Worm (Caenorhabditis elegans) whole organism, L2 larva: Measurements from ENCODE around the gene C02F5.10.
A peak's percentile ranks its signal among the peaks of the same experiment; 100 is the strongest.

ENCODE experiments used
- C34F6.9 ChIP-seq: fragments of 150-350 bp; optimal IDR thresholded peaks from 2 replicates; lab custom pipeline; 2014; ENCODE audit warnings: missing biosample characterization, missing genetic modification characterization
- Y55F3AM.14 ChIP-seq: fragments of 200-800 bp; sonication (Bioruptor generic); optimal IDR thresholded peaks from 2 replicates; lab custom pipeline; 2018; ENCODE audit warnings: mild to moderate bottlenecking, missing genetic modification characterization, missing compliant biosample characterization
- alr-1 ChIP-seq: fragments of 150-350 bp; optimal IDR thresholded peaks from 2 replicates; lab custom pipeline; 2014; ENCODE audit warnings: missing biosample characterization, missing genetic modification characterization
- ama-1 ChIP-seq: fragments of 150-350 bp; optimal IDR thresholded peaks from 2 replicates; lab custom pipeline; 2018; ENCODE audit warnings: inconsistent platforms
- blmp-1 ChIP-seq: sonication (generic microtip); optimal IDR thresholded peaks from 2 replicates; lab custom pipeline; 2017; ENCODE audit warnings: missing genetic modification characterization, mild to moderate bottlenecking, missing compliant biosample characterization, antibody characterized with exemption, moderate library complexity; ENCODE audit not compliant: insufficient read depth
- ceh-82 ChIP-seq: fragments of 150-350 bp; optimal IDR thresholded peaks from 2 replicates; lab custom pipeline; 2014; ENCODE audit warnings: missing biosample characterization, missing genetic modification characterization
- crh-2 ChIP-seq: sonication (generic microtip); optimal IDR thresholded peaks from 2 replicates; lab custom pipeline; 2017; ENCODE audit warnings: missing biosample characterization, missing genetic modification characterization
- dmd-4 ChIP-seq: sonication (generic microtip); optimal IDR thresholded peaks from 2 replicates; lab custom pipeline; 2017; ENCODE audit warnings: missing biosample characterization, missing genetic modification characterization
- egl-27 ChIP-seq: sonication (generic microtip); optimal IDR thresholded peaks from 3 replicates; lab custom pipeline; 2017; ENCODE audit warnings: missing biosample characterization, missing genetic modification reagents, missing genetic modification characterization
- fos-1 ChIP-seq: fragments of 150-350 bp; optimal IDR thresholded peaks from 2 replicates; lab custom pipeline; 2014; ENCODE audit warnings: missing biosample characterization, missing genetic modification characterization
- gmeb-1 ChIP-seq: fragments of 150-350 bp; optimal IDR thresholded peaks from 2 replicates; lab custom pipeline; 2014; ENCODE audit warnings: missing biosample characterization, missing genetic modification characterization
- lin-13 ChIP-seq: fragments of 150-350 bp; optimal IDR thresholded peaks from 2 replicates; lab custom pipeline; 2014; ENCODE audit warnings: missing biosample characterization, missing genetic modification reagents, missing genetic modification characterization
- lin-39 ChIP-seq: fragments of 150-350 bp; optimal IDR thresholded peaks from 2 replicates; lab custom pipeline; 2014; ENCODE audit warnings: missing biosample characterization, missing genetic modification reagents, missing genetic modification characterization
- lsy-2 ChIP-seq, 2 experiments: fragments of 150-350 bp in 1 of 2; sonication (generic microtip) in 1 of 2; optimal IDR thresholded peaks; 2 replicates each; lab custom pipeline; 2014 to 2017; ENCODE audit warnings: missing biosample characterization in 2 of 2, missing genetic modification characterization in 2 of 2
- mbf-1 ChIP-seq: sonication (generic microtip); optimal IDR thresholded peaks from 2 replicates; lab custom pipeline; 2017; ENCODE audit warnings: missing biosample characterization, missing genetic modification characterization
- mdl-1 ChIP-seq, 2 experiments: fragments of 150-350 bp in 1 of 2; sonication (generic microtip) in 1 of 2; optimal IDR thresholded peaks; 2 replicates each; lab custom pipeline; 2017; ENCODE audit warnings: missing biosample characterization in 2 of 2, missing genetic modification characterization in 2 of 2
- nhr-11 ChIP-seq: fragments of 150-350 bp; optimal IDR thresholded peaks from 2 replicates; lab custom pipeline; 2014; ENCODE audit warnings: missing biosample characterization, missing genetic modification characterization
- nhr-12 ChIP-seq: fragments of 150-350 bp; optimal IDR thresholded peaks from 2 replicates; lab custom pipeline; 2014; ENCODE audit warnings: missing biosample characterization, missing genetic modification characterization
- nhr-129 ChIP-seq: fragments of 150-350 bp; optimal IDR thresholded peaks from 2 replicates; lab custom pipeline; 2014; ENCODE audit warnings: missing biosample characterization, missing genetic modification characterization
- nhr-21 ChIP-seq: fragments of 150-350 bp; optimal IDR thresholded peaks from 2 replicates; lab custom pipeline; 2014; ENCODE audit warnings: missing biosample characterization, missing genetic modification characterization
- nhr-23 ChIP-seq: fragments of 150-350 bp; optimal IDR thresholded peaks from 2 replicates; lab custom pipeline; 2014; ENCODE audit warnings: missing biosample characterization, missing genetic modification reagents, missing genetic modification characterization
- nhr-237 ChIP-seq: fragments of 150-350 bp; optimal IDR thresholded peaks from 2 replicates; lab custom pipeline; 2014; ENCODE audit warnings: missing biosample characterization, missing genetic modification characterization
- nhr-25 ChIP-seq: fragments of 150-350 bp; sonication (generic microtip); optimal IDR thresholded peaks from 3 replicates; lab custom pipeline; 2014; ENCODE audit warnings: missing biosample characterization, missing genetic modification characterization
- nhr-6 ChIP-seq: fragments of 150-350 bp; optimal IDR thresholded peaks from 2 replicates; lab custom pipeline; 2014; ENCODE audit warnings: missing biosample characterization, missing genetic modification characterization
- skn-1 ChIP-seq: sonication (generic microtip); optimal IDR thresholded peaks from 2 replicates; lab custom pipeline; 2017; ENCODE audit warnings: missing biosample characterization, missing genetic modification characterization
- sma-3 ChIP-seq: sonication (generic microtip); optimal IDR thresholded peaks from 2 replicates; lab custom pipeline; 2016; ENCODE audit warnings: missing genetic modification reagents, missing genetic modification characterization, missing compliant biosample characterization
- snpc-4 ChIP-seq: fragments of 150-350 bp; optimal IDR thresholded peaks from 2 replicates; lab custom pipeline; 2014; ENCODE audit warnings: missing biosample characterization, missing genetic modification characterization
- unc-55 ChIP-seq: fragments of 150-350 bp; sonication (generic microtip); optimal IDR thresholded peaks from 3 replicates; lab custom pipeline; 2014; ENCODE audit warnings: missing biosample characterization, missing genetic modification reagents, missing genetic modification characterization
- zag-1 ChIP-seq: fragments of 150-350 bp; optimal IDR thresholded peaks from 2 replicates; lab custom pipeline; 2014; ENCODE audit warnings: missing biosample characterization, missing genetic modification characterization
- ztf-11 ChIP-seq: sonication (generic microtip); optimal IDR thresholded peaks from 2 replicates; lab custom pipeline; 2017; ENCODE audit warnings: missing biosample characterization, missing genetic modification characterization

The C02F5.10 gene

DNA sequence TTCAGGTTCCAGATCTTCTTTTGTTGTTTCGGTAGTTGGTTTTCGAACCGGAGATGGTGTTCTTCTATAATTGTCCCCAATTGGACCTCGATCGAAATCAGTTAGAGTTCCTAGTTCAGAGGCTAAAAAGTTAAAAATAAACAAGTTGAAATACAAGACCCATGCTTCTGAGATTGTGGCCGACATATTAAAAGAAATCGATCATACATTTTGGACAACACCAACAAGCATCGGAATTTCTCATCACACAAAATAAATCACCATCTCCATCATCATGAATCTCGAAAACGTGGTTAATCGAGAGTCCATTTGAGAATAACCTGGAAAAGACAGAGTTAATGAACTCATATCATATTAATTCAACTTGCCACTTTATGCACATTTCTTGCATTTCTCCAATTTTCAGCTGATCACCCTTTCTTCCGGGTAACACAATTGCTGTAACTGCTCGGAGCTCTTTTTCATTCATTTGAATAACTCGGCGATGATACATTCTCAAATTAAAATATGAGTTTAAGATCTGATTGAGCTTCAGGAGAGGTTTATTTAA, 22.5 kb upstream of the C02F5.10 start, which contains the start of the genes mps-4 and F09G8.10:
mps-4 (minus strand) TSS at position 101 of the 550 bp plus-strand sequence.
F09G8.10 (minus strand) TSS at position 500 of the 550 bp plus-strand sequence.
- TF ChIP-seq Y55F3AM.14 (GFP tag; lab: Kevin White, UChicago) = no peak
- no peak for TF ChIP-seq nhr-6
- TF ChIP-seq nhr-21 (tag; lab: Kevin White, UChicago) = no peak
- no peak for TF ChIP-seq zag-1 (tag; lab: Kevin White, UChicago)
- no peak for TF ChIP-seq nhr-237
- no peak for TF ChIP-seq C34F6.9 (tag; lab: Kevin White, UChicago)
- TF ChIP-seq skn-1 = no peak
- no peak for TF ChIP-seq nhr-11 (tag; lab: Kevin White, UChicago)
- no peak for TF ChIP-seq ama-1
- TF ChIP-seq nhr-25 = no peak
- no peak for TF ChIP-seq unc-55 (GFP tag; lab: Kevin White, UChicago)
- TF ChIP-seq dmd-4 (tag; lab: Kevin White, UChicago) = no peak
- no peak for TF ChIP-seq blmp-1 (tag; lab: Kevin White, UChicago)
- no peak for TF ChIP-seq egl-27 (tag; lab: Kevin White, UChicago)
- no peak for TF ChIP-seq snpc-4 (tag; lab: Kevin White, UChicago)
- no peak for TF ChIP-seq mbf-1 (tag; lab: Kevin White, UChicago)
- no peak for TF ChIP-seq nhr-129
- no peak for TF ChIP-seq ztf-11 (tag; lab: Kevin White, UChicago)

DNA sequence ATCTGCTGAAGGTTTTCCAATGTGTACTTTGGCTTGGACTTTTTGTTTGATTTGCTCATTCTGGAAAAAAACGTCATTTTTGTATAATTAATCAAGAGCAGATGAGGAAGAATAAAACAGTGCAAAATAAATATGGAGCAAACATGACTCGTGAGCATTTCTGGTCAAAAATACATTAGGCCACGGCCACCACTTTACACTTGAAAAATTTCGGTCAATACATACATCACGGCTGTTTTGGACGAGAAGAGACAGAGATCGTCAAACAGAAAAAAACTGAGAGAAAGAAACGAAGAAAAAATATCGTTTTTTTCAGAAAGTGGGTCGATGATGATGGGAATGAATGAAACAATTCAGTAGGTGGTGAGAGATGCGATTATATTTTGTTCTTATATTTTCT, 19.0 kb upstream of the C02F5.10 start, which contains the start of the genes F09G8.7 and crn-7:
F09G8.7 (minus strand) TSS at position 60 of the 400 bp plus-strand sequence.
crn-7 (plus strand) TSS at position 236 of the 400 bp plus-strand sequence.
- no peak for TF ChIP-seq Y55F3AM.14 (GFP tag; lab: Kevin White, UChicago)
- TF ChIP-seq nhr-129 = peak; percentile 51
- peak; percentile 8 for TF ChIP-seq unc-55 (GFP tag; lab: Kevin White, UChicago)
- TF ChIP-seq C34F6.9 (tag; lab: Kevin White, UChicago) = peak; percentile 64
- no peak for TF ChIP-seq dmd-4 (tag; lab: Kevin White, UChicago)
- TF ChIP-seq zag-1 (tag; lab: Kevin White, UChicago) = no peak
- no peak for TF ChIP-seq mbf-1 (tag; lab: Kevin White, UChicago)
- TF ChIP-seq nhr-23 (tag; lab: Kevin White, UChicago) = no peak
- peak in 1 of 2 experiments; percentile 47 for TF ChIP-seq lsy-2 (tag; optimal IDR thresholded peaks at IDR 0.05; lab: Kevin White, UChicago)
- TF ChIP-seq fos-1 = peak; percentile 20

DNA sequence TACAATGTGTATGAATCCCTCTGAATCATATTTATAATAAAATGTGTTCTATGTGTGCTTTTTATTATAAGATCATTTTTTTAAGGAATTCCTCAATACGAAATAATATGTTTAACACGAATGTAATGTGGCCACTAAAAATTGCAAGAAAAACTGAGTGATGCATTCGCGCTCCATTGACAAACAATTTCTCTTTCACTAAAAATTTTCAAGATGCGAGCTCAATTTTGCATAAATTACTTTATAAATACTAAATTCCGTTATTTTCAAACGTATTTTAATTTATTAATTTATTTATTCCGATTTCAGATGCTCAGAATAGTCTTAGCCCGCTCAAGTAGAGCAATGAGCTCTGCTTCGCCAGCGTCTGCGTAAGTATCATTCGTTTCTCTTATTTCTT, 16.5 kb upstream of the C02F5.10 start, which contains the start of gene mrps-9:
mrps-9 (plus strand) TSS at position 310 of the 400 bp plus-strand sequence.
- TF ChIP-seq gmeb-1 (no peak), unc-55 (GFP tag; lab: Kevin White, UChicago) (peak; percentile 53), crh-2 (tag; lab: Kevin White, UChicago) (peak; percentile 8), lin-13 (no peak), blmp-1 (tag; lab: Kevin White, UChicago) (peak; percentile 29), nhr-12 (tag; lab: Kevin White, UChicago) (no peak)

DNA sequence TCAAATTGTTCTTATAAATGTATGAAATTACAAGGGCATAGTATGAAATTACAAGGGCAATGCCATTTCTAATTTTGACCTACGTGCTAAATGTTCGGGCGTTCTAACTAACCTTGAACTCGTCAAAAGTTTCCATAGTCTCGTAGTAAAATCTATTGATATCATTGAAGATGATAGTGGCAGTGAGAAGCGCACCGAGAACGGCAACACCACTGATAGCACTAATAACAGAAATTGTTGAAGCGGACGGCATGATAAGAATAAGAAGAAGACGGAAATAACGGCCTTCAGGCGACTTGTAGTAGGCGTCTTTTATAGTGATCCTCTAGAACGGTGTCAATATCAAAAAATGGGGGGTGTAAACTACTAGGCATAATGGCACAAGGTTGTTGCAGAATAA, 14.1 kb upstream of the C02F5.10 start, which contains the start of gene col-91:
col-91 (minus strand) TSS at position 288 of the 400 bp plus-strand sequence.
- TF ChIP-seq nhr-25 (peak; percentile 16), nhr-21 (tag; lab: Kevin White, UChicago) (peak; percentile 1), nhr-129 (no peak)
- TF ChIP-seq, all 48 proteins: peak for 2

DNA sequence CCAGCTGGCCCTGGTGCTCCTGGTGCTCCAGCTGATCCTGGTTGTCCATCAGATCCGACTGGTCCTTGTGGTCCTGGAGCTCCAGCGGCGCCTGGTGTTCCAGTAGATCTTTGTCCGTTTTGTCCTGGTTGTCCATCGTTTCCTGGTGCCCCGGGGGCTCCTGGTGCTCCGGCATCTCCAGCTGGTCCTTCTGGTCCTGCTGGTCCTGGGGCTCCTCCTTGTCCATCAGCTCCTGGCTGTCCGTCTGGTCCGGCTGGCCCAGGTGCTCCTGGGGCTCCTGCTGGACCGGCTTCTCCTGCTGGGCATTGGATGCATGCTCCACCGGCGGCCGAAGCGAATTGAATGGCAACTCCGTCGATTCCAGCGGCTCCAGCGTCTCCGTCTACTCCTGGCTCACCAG, 13.3 kb upstream of the C02F5.10 start:
- TF ChIP-seq ceh-82 (tag; lab: Kevin White, UChicago) (no peak), nhr-11 (tag; lab: Kevin White, UChicago) (no peak)

DNA sequence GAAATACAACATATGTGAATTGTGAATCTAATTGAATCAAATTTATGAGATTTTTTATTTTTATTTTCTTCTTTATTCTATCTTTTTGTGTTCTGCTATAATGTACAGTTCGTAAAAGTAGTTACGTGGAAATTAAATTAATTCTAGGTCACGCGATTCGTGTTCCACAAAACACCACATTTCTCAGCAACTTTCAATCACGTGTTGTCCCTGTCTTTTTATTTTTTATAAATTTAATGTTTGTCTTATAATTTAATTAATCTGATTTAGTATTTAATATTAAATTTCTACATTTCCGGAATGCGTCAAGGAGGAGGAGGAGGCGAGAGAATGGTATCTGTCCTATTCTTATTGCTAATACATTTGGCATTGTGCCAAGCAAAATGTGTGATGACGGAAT, 8.8 kb upstream of the C02F5.10 start, which contains the start of gene ncr-2:
ncr-2 (plus strand) TSS at position 301 of the 400 bp plus-strand sequence.
- TF ChIP-seq mdl-1 (tag; optimal IDR thresholded peaks at IDR 0.05; lab: Kevin White, UChicago) (no peak), zag-1 (tag; lab: Kevin White, UChicago) (no peak), lin-39 (no peak), alr-1 (tag; lab: Kevin White, UChicago) (no peak), unc-55 (GFP tag; lab: Kevin White, UChicago) (no peak), gmeb-1 (no peak), nhr-11 (tag; lab: Kevin White, UChicago) (no peak), ceh-82 (tag; lab: Kevin White, UChicago) (no peak), sma-3 (GFP tag; lab: Kevin White, UChicago) (no peak), Y55F3AM.14 (GFP tag; lab: Kevin White, UChicago) (no peak)
